Fruit fly (Drosophila melanogaster) S2 (cell line): Measurements from ENCODE around the gene CG16986.

Experiments
- CG8478 ChIP-seq: fragments of >200 bp; optimal IDR thresholded peaks from 2 replicates; lab custom pipeline; 2018
- CTCF ChIP-seq, 2 experiments: fragments of >200 bp; optimal IDR thresholded peaks; 2 replicates each; lab custom pipeline; 2018

CG16986 gene

DNA sequence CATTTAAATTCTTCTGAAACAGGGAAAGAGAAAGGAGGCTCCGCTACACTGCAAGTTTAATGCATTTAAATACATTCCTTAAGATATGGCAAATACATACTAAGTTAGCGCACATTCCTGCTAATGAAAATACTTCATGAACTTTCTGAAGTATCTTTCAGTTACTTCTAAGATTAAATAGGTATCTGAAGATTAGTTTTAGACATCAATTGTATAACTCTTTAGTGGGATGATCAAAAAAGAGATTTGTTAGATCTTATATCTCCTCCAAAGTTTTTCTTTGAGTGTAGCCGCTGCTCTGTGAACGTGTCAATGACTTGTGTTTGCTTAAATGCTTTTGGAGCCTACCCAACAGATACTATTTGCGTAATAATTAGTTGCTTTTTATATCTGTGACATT is 24.9 kb upstream of the CG16986 start:
- TF ChIP-seq CG8478 (lab: Kevin White, UChicago) (no peak), CTCF (optimal IDR thresholded peaks at IDR 0.05; lab: Kevin White, UChicago) (no peak)

DNA sequence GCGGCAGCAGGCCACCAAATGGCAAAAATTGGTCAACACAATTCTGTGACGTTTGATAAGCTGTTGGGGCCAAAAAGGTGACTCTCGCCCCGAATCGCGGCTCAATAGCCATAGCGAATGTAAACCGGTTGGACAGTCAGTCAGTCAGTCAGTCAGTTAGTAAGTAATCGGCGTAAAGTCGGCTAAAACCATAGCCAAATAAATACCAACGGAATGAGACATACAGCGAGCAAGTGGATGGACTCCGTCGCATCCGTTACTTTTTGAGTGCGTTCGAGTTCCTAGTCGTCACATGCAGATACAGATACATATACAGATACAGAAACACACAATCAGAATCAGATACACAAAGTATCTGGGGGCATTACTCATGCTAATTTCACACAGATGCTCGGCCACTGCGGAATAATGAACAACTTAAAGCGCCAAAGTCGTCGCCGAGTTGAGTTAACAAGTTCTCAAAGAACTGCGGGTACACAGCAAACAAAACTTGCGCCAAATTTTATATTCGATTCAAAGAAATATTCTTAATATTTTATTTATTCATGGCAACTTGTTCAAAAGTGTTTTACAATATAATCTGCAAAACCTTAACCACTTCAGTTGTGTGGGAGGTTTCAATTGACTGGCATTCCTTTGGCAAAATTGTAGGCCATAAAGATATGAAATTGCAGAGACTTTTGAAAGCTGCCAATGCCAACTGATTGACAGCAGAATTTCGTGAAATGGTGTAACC is 22.9 kb upstream of the CG16986 start:
- TF ChIP-seq CG8478 (lab: Kevin White, UChicago) (no peak), CTCF (optimal IDR thresholded peaks at IDR 0.05; lab: Kevin White, UChicago) (no peak)

DNA sequence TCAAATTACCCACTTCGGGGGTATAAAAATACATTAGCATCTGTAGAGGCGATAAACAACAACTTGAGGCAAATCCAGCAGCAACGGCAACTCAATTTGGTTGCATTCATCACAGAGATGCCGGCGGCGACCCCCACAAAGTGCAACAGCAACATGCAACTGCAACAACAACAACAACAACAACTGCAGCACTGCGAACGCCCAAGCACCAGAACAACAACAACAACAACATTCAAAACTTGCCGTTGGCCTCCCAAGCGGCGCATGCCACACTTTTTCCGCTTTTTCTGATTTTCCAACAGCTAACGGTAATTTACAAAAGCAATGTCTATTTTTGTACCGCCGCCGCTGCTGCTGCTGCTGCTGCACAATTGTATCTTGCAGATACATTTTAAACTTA is 21.8 kb upstream of the CG16986 start:
- no peak for TF ChIP-seq CG8478 (lab: Kevin White, UChicago)
- TF ChIP-seq CTCF (optimal IDR thresholded peaks at IDR 0.05; lab: Kevin White, UChicago), result no peak

DNA sequence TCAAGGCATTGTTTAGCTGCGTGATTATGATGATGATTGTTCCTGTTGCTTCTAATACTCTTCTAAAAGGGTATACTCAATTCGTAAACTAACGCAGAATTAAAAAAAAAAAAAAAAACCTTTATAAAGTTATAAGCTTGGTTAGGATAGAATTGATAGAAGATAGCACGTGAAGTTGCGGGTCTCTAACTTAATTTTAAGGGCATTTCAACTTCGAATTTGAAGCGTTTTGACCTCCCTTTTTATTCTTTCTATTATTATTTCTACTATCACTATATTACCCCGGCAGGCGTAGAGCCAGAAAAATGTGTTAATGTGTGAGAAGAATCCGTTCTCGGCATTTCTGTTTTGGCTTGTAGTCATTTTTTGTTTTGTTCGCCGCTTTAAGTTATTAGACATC is 21.4 kb upstream of the CG16986 start:
- no peak for TF ChIP-seq CTCF (optimal IDR thresholded peaks at IDR 0.05; lab: Kevin White, UChicago)
- TF ChIP-seq CG8478 (lab: Kevin White, UChicago), result no peak

DNA sequence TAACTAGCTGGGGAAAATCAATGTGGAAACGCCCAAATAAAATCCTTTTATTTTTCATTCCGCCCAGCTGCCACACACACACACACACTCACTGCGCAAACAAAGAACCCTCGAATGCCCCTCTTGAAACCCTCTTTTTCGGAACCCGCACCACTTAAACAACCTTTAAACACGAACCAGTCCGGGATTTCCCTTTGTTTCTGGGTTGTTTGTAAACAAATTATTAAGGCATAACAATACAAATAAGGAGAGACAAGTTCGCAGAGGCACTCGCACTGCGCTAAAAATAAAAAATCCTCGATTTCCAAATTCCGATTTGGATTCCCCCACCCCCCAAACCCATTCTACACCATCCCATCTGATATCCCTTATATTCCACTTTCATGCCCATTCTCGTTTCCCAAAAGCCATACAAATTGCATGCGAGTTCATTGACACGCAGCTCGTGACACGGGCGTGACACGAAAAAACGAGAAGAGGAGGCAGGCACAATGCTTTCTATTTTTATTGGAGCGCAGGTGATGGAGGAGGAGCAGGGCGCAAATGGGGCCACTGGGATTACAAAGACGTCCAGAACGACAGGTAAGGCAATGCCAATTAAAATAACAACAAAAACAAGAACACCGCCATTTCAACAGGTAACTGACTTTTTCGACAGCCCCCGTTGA is 20.4 kb upstream of the CG16986 start:
- TF ChIP-seq CG8478 (lab: Kevin White, UChicago) (no peak), CTCF (optimal IDR thresholded peaks at IDR 0.05; lab: Kevin White, UChicago) (no peak)

DNA sequence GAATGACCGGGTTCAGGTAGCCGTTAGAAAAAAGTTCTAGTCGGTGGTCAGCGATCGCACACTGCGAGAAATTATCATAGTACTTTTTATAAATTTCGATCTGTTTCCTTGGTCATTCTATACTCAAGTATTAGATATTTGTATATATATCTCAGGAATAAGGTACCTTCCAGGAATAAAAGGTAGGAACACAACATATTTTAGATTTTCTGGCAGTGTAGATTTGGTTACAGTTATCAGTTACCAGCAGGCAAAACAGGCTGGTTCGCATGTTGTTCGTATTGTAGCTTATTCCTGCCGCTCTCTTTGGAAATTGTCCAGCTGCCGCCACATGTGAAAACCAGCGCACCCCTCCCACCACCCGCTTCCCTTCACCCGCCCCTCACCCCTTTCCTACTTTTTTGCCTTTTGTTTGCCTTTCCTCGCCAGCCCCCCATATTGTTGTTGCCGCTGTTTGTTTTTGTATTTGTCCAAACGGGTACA is 18.7 kb upstream of the CG16986 start:
- TF ChIP-seq CG8478 (lab: Kevin White, UChicago) (no peak), CTCF (optimal IDR thresholded peaks at IDR 0.05; lab: Kevin White, UChicago) (no peak)

DNA sequence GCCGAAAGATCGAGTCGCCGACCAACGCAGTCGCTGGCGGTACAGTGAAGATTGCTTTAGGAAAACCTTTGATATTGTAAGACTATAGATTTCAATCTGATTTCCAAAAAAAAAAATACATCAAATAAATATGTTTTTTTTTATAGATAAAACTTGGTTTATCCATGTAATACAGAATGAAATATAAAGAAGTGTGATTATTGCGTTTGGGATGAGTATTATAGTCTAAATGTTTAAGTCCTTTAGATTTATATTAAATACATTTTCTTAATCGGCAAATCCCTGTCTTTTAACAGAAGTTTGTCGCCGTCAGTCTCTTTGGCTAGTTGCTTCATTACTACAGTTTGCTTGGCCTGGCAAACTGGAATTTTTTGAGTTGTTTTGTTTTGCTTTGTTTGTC is 18.3 kb upstream of the CG16986 start:
- TF ChIP-seq CG8478 (lab: Kevin White, UChicago) (no peak), CTCF (optimal IDR thresholded peaks at IDR 0.05; lab: Kevin White, UChicago) (no peak)

DNA sequence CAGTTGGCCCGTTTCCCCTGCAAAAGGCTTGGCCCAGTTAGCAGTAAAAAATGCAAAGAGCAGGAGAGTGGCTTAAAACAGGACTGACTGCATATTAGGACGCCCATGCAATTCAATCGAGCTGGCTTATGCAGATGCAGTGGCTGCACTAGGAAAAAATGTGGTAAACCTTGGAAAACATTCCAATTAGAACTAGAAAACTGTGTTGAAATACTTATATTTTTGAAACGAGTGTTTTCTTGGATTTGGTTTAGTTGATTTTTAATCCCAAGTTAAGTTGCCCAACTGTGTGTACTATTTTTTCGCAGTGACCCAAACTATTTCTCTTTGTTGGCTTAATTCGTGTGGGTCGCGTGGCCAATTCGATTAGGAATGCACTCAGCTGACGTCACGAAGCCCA is 17.8 kb upstream of the CG16986 start:
- TF ChIP-seq CTCF (optimal IDR thresholded peaks at IDR 0.05; lab: Kevin White, UChicago) (no peak), CG8478 (lab: Kevin White, UChicago) (no peak)

DNA sequence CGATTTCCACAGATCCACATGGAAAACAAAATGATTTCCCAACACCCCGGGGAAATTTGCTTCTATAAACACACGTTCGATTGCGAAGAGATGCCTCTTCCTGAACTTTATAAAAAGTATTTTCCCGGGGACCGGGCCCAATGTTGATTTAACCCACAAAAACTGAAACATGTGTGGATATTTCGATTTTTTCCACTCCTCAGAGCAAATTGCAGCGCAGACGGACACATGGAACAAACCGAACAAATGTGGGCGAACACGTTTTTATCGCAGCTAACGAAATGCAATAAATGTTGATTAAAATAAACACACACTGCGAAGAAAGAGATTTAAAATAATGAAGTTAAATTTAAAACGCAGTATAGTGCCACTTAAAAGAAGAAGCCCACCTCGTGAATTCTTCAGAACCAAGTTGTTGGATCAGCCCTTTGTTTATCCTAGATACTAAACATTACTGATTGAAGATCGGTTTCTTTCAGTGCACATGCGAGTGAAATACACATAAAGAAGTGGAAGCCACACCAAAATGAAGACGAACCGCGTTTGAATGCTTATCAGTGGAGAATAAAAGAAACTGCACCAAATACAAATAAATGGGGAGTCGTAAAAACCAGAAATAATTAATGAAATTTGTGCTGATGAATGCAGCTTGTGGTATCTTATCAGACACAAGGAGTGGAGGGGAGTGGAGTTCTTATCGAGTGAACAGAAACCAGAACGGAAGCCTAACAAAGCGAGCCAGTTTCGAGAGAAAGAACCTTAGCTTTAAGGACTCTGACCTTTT is 17.2 kb upstream of the CG16986 start:
- no peak for TF ChIP-seq CG8478 (lab: Kevin White, UChicago)
- no peak for TF ChIP-seq CTCF (optimal IDR thresholded peaks at IDR 0.05; lab: Kevin White, UChicago)

DNA sequence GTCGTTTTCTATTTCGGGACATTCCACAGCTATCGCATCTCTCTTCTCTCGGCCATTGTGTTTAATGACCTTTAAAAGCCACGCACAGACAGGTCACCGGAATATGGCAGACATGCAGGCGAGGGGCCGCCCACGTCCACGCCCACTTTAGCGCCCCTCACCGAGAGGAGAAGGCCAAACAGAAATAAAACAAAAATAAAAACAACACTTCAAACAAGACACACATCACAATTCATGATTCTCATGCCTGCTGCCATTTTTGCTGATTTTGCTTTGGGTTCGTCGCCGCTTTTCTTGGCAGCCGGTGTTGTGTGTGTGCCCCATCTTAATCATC is 16.6 kb upstream of the CG16986 start:
- TF ChIP-seq CG8478 (lab: Kevin White, UChicago) (no peak), CTCF (optimal IDR thresholded peaks at IDR 0.05; lab: Kevin White, UChicago) (no peak)

DNA sequence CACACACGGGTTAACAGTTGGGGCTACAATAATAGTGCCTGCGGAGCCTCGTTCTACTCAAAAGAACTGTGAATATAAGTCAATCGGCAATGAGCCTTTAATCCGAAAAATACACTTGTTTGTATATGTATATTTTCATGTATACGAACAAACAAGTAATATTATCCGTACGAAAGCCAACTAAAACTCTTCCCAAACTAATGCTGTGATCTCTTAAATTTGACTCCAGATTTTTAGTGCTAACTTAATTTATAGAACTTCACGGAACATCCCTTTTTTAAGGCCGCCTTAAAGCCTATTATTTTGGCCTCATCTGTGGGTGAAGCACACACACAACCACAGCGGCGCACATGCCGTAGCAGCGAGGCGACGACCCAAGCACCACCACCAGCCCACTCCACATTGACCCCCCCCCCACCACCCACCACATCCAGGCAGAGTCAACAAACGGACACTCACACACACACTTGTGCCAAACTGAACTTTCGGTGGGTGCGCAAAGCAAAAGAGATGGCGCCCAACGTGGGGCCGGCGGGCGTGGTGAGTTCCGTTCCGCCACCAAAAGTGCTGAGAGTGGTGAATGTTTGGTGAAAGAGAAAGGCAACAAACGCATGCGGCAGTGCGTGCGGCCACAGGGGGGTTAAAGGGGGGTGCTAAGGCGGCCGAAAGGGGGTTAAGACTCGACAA is 15.9 kb upstream of the CG16986 start:
- no peak for TF ChIP-seq CTCF (optimal IDR thresholded peaks at IDR 0.05; lab: Kevin White, UChicago)
- TF ChIP-seq CG8478 (lab: Kevin White, UChicago), result no peak

DNA sequence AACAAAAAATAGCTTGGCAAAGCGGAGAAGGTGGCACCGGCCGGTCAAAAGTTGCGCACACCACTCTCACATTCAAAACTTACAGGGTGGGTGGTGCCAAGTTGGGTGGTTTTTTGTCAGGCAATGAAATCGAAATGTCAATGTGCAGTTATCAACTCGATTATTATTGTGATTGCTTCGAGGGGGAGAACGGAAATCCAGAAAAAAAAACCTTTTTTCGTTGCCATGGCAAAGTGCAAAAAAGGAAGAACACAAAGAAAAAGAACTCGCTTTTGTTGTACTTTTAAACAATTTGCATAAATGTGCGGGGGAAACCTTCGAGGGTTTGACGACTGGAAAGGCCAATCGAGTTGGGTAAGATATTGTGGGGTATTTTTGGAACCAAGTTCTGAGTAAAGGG is 15.3 kb upstream of the CG16986 start:
- TF ChIP-seq CG8478 (lab: Kevin White, UChicago) (no peak), CTCF (optimal IDR thresholded peaks at IDR 0.05; lab: Kevin White, UChicago) (no peak)

DNA sequence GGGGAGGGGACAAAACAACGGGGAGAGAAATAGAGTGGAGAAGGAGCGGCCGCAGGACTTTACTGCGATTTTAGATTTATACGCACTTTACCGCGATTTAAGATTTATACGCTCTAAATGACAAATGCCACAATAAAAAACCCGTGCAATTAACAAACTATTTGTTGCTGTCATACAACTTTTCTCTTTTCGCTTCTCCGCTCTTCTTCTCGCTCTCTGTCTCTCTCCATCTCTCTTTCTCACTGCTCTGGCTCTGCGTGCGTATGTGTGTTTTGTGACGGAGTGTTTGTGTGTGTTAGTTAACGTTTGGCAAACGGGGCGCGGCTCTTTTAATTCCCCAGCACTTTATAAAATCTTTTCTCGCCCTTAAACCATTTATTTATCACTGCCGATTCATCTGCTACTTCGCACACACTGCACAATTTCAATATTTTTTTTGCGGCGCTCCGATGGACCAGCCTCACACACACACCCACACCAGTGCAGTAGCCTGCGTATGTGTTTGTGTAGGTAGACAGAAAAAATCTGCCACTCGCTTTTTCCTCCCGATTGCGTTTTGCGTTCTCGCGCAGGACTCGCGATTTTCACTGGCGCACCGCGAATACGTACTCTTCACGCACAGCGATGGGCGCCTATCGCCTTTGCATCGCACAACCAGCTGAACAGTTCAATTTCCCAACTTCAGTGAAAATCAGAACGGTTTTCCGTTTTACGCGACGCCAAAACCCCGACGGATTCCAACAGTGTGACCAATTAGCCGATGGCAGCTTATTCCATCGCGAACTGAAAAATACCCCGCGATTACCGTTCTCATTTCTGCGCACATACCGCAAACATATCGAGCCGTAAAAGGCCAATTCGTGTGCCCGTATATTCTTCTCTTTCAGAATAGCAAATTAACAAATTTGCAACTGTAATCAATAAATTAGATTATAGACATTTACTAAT is 14.1 kb upstream of the CG16986 start, which contains the start of gene msn:
Gene msn, minus strand, starts transcription at position 747 of the 948 bp plus-strand sequence.
- no peak for TF ChIP-seq CG8478 (lab: Kevin White, UChicago)
- peak in 1 of 2 experiments; percentile 18 for TF ChIP-seq CTCF (optimal IDR thresholded peaks at IDR 0.05; lab: Kevin White, UChicago)
